Fruit fly (Drosophila melanogaster) whole organism: ENCODE measurements around the gene sni.

Experiments used
- CG8478 ChIP-seq: fragments of >200 bp; optimal IDR thresholded peaks from 2 replicates; lab custom pipeline; 2018; ENCODE audit warnings: inconsistent platforms
- Dll ChIP-seq: fragments of >200 bp; optimal IDR thresholded peaks from 2 replicates; lab custom pipeline; 2017
- EcR ChIP-seq, 2 experiments: fragments of >200 bp; optimal IDR thresholded peaks; 2 replicates each; lab custom pipeline; 2017; ENCODE audit warnings: missing biosample characterization in 2 of 2, missing genetic modification characterization in 2 of 2, missing genetic modification reagents in 2 of 2
- pan ChIP-seq: fragments of >200 bp; optimal IDR thresholded peaks from 2 replicates; lab custom pipeline; 2017
- psq ChIP-seq: fragments of >200 bp; optimal IDR thresholded peaks from 2 replicates; lab custom pipeline; 2017
- usp ChIP-seq: fragments of >200 bp; optimal IDR thresholded peaks from 2 replicates; lab custom pipeline; 2017; ENCODE audit warnings: missing biosample characterization, missing genetic modification characterization, mixed read lengths

sni gene

dm6 chrX:8215855-8216586, 27.8 kb downstream of the sni start:
- TF ChIP-seq usp (GFP tag; lab: Kevin White, UChicago) = no peak
- TF ChIP-seq CG8478 (lab: Kevin White, UChicago) = no peak
- TF ChIP-seq psq (lab: Kevin White, UChicago) = no peak

- no peak for TF ChIP-seq Dll
- TF ChIP-seq EcR (GFP tag; optimal IDR thresholded peaks at IDR 0.05; lab: Kevin White, UChicago) = no peak
- no peak for TF ChIP-seq CG8478 (lab: Kevin White, UChicago)
- TF ChIP-seq psq (lab: Kevin White, UChicago) = no peak
- no peak for TF ChIP-seq usp (GFP tag; lab: Kevin White, UChicago)
- TF ChIP-seq pan (lab: Kevin White, UChicago) = no peak
Measured at dm6 chrX:8215094-8215854, 28.5 kb downstream of the sni start.

- no peak for TF ChIP-seq psq (lab: Kevin White, UChicago)
- no peak for TF ChIP-seq usp (GFP tag; lab: Kevin White, UChicago)
- no peak for TF ChIP-seq CG8478 (lab: Kevin White, UChicago)
- peak; percentile 53 for TF ChIP-seq Dll
- no peak for TF ChIP-seq pan (lab: Kevin White, UChicago)
- peak in 1 of 2 experiments; percentile 10 for TF ChIP-seq EcR (GFP tag; optimal IDR thresholded peaks at IDR 0.05; lab: Kevin White, UChicago)
Measured at dm6 chrX:8214017-8214416, 29.8 kb downstream of the sni start.

- TF ChIP-seq pan (lab: Kevin White, UChicago) (no peak), psq (lab: Kevin White, UChicago) (no peak)
Measured at dm6 chrX:8211731-8212468, 31.9 kb downstream of the sni start.

- TF ChIP-seq CG8478 (lab: Kevin White, UChicago) (no peak), usp (GFP tag; lab: Kevin White, UChicago) (no peak), psq (lab: Kevin White, UChicago) (no peak), EcR (GFP tag; optimal IDR thresholded peaks at IDR 0.05; lab: Kevin White, UChicago) (no peak), pan (lab: Kevin White, UChicago) (no peak), Dll (no peak)
Measured at dm6 chrX:8211094-8211730, 32.6 kb downstream of the sni start.

- TF ChIP-seq psq (lab: Kevin White, UChicago) (no peak), usp (GFP tag; lab: Kevin White, UChicago) (no peak), EcR (GFP tag; optimal IDR thresholded peaks at IDR 0.05; lab: Kevin White, UChicago) (no peak), pan (lab: Kevin White, UChicago) (no peak), CG8478 (lab: Kevin White, UChicago) (no peak), Dll (no peak)
Measured at dm6 chrX:8210632-8211031, 33.2 kb downstream of the sni start.

- no peak for TF ChIP-seq Dll
Measured at dm6 chrX:8207054-8207453, 36.8 kb downstream of the sni start.

dm6 chrX:8206561-8206960, 37.3 kb downstream of the sni start:
- TF ChIP-seq psq (lab: Kevin White, UChicago) = no peak
- TF ChIP-seq pan (lab: Kevin White, UChicago) = no peak
- TF ChIP-seq Dll = no peak
- TF ChIP-seq usp (GFP tag; lab: Kevin White, UChicago) = no peak
- TF ChIP-seq CG8478 (lab: Kevin White, UChicago) = no peak
- TF ChIP-seq EcR (GFP tag; optimal IDR thresholded peaks at IDR 0.05; lab: Kevin White, UChicago) = no peak

- TF ChIP-seq psq (lab: Kevin White, UChicago) (no peak), usp (GFP tag; lab: Kevin White, UChicago) (no peak), EcR (GFP tag; optimal IDR thresholded peaks at IDR 0.05; lab: Kevin White, UChicago) (no peak), pan (lab: Kevin White, UChicago) (no peak), Dll (no peak), CG8478 (lab: Kevin White, UChicago) (no peak)
Measured at dm6 chrX:8205625-8206252, 38.1 kb downstream of the sni start.

dm6 chrX:8202724-8203362, 41.0 kb downstream of the sni start:
- no peak for TF ChIP-seq psq (lab: Kevin White, UChicago)
- TF ChIP-seq usp (GFP tag; lab: Kevin White, UChicago) = no peak
